Fruit fly (Drosophila melanogaster): ENCODE results near the gene mtd.
A peak's percentile ranks its signal among the peaks of the same experiment; 100 is the strongest.

mtd gene

DNA sequence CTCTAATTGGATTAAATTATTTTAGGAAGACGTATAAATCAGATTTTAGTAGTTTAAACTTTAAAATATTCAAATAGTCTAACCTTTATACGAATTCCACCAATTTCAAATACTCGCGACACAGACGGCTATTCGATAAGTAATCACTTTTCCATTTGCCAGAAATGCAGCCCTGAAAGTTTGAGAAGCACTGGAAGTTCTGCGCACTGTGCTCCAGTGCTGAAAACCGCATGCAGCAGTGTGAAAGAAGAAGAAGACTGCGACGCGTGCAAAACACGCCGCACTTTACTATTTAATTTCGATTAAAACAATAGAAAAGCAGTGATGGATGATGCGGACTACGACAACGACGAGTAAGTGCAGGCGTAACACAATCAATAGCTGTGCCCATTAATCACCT is 21.3 kb upstream of the mtd start, which contains the start of gene Polr2F (continued):
- TF ChIP-seq CG18764 (GFP tag; optimal IDR thresholded peaks at IDR 0.05) (peak; percentile 80), CG14710 (tag; optimal IDR thresholded peaks at IDR 0.05) (peak; percentile 84), CG1832 (GFP tag; optimal IDR thresholded peaks at IDR 0.05) (no peak), nerfin-2 (GFP tag; IDR thresholded peaks at IDR 0.05; ENCODE audit: partially characterized antibody) (no peak), CG9932 (GFP tag; IDR thresholded peaks at IDR 0.05) (peak; percentile 98), shn (GFP tag; optimal IDR thresholded peaks at IDR 0.05) (peak; percentile 95), az2 (GFP tag; optimal IDR thresholded peaks at IDR 0.05) (peak; percentile 82), CG9609 (GFP tag; optimal IDR thresholded peaks at IDR 0.05) (peak; percentile 92), al (GFP tag; IDR thresholded peaks at IDR 0.05) (peak; percentile 65), aop (GFP tag; IDR thresholded peaks at IDR 0.05) (peak; percentile 77), sens (GFP tag) (peak; percentile 96), dm (GFP tag; optimal IDR thresholded peaks at IDR 0.05) (peak; percentile 99), gcm2 (GFP tag; optimal IDR thresholded peaks at IDR 0.05) (peak; percentile 72), oc (tag; optimal IDR thresholded peaks at IDR 0.05) (peak; percentile 46), CG14667 (GFP tag; IDR thresholded peaks at IDR 0.05) (peak; percentile 74), Jarid2 (GFP tag; optimal IDR thresholded peaks at IDR 0.05) (peak; percentile 36), CG6272 (GFP tag; IDR thresholded peaks at IDR 0.05) (peak; percentile 69), Lhr (GFP tag; optimal IDR thresholded peaks at IDR 0.05) (peak; percentile 84), HmgZ (tag; optimal IDR thresholded peaks at IDR 0.05) (peak; percentile 95), da (GFP tag; optimal IDR thresholded peaks at IDR 0.05) (peak; percentile 76), sna (GFP tag; IDR thresholded peaks at IDR 0.05; ENCODE audit: partially characterized antibody) (no peak), BEAF-32 (GFP tag; optimal IDR thresholded peaks at IDR 0.05) (peak; percentile 63), CG31441 (GFP tag; IDR thresholded peaks at IDR 0.05) (peak; percentile 60), CG17328 (GFP tag; IDR thresholded peaks at IDR 0.05) (peak; percentile 53), salm (tag; optimal IDR thresholded peaks at IDR 0.05) (no peak), hb (GFP tag; IDR thresholded peaks at IDR 0.05; ENCODE audit: partially characterized antibody) (no peak), CG7839 (tag; optimal IDR thresholded peaks at IDR 0.05) (peak; percentile 75), Sin3A (optimal IDR thresholded peaks at IDR 0.05) (peak; percentile 55), CG6683 (GFP tag; optimal IDR thresholded peaks at IDR 0.05) (peak; percentile 29), unc-4 (GFP tag; IDR thresholded peaks at IDR 0.05; ENCODE audit: partially characterized antibody) (peak; percentile 36; the same call in 1 of the 2 replicates), tio (GFP tag; optimal IDR thresholded peaks at IDR 0.05) (no peak), chif (GFP tag; optimal IDR thresholded peaks at IDR 0.05) (peak; percentile 82 to 90), CG6791 (GFP tag; IDR thresholded peaks at IDR 0.05; ENCODE audit: partially characterized antibody) (peak; percentile 57; the same call in 1 of the 3 replicates), ken (GFP tag; IDR thresholded peaks at IDR 0.05) (peak; percentile 87), ac (GFP tag; optimal IDR thresholded peaks at IDR 0.05) (no peak), CG34224 (GFP tag; IDR thresholded peaks at IDR 0.05; ENCODE audit: partially characterized antibody) (0 out of 3 replicates have a peak, but pooled peaks have one; percentile 21), CG10543 (GFP tag; optimal IDR thresholded peaks at IDR 0.05) (peak; percentile 82), CG1792 (GFP tag; optimal IDR thresholded peaks at IDR 0.05) (peak; percentile 85), CG7987 (GFP tag; optimal IDR thresholded peaks at IDR 0.05) (peak; percentile 82), Hmx (GFP tag; optimal IDR thresholded peaks at IDR 0.05) (no peak), Atf3 (GFP tag; optimal IDR thresholded peaks at IDR 0.05) (peak; percentile 76), CG11504 (tag; optimal IDR thresholded peaks at IDR 0.05) (no peak), CG4282 (GFP tag; optimal IDR thresholded peaks at IDR 0.05) (peak; percentile 89), CG8944 (GFP tag; optimal IDR thresholded peaks at IDR 0.05) (peak; percentile 92), CG17802 (tag; optimal IDR thresholded peaks at IDR 0.05) (peak; percentile 59), row (GFP tag; IDR thresholded peaks at IDR 0.05) (peak; percentile 89), H2.0 (GFP tag; IDR thresholded peaks at IDR 0.05) (peak; percentile 80), CoRest (tag; optimal IDR thresholded peaks at IDR 0.05) (peak; percentile 81), CG4707 (GFP tag; optimal IDR thresholded peaks at IDR 0.05) (peak; percentile 42), knrl (GFP tag; IDR thresholded peaks at IDR 0.05; ENCODE audit: partially characterized antibody) (peak; percentile 51; the same call in 2 of the 3 replicates)

All from whole organism, embryonic.